Fruit fly (Drosophila melanogaster) S2 (cell line): ENCODE measurements around the gene CG8461.

ENCODE experiments used
- CG8478 ChIP-seq: fragments of >200 bp; optimal IDR thresholded peaks from 2 replicates; lab custom pipeline; 2018
- CTCF ChIP-seq, 2 experiments: fragments of >200 bp; optimal IDR thresholded peaks; 2 replicates each; lab custom pipeline; 2018

- TF ChIP-seq CG8478 (lab: Kevin White, UChicago) (no peak), CTCF (optimal IDR thresholded peaks at IDR 0.05; lab: Kevin White, UChicago) (no peak)
These were observed 7.3 kb upstream of the CG8461 start, which contains the start of gene Cyp313a1 for dm6 chr3R:14520749-14521148.
